Fruit fly (Drosophila melanogaster) whole organism, embryonic: ENCODE measurements around the gene geko.

Experiments used
- Antp ChIP-seq: fragments of 200-800 bp; sonication (Bioruptor generic); optimal IDR thresholded peaks from 3 replicates; lab custom pipeline; 2016; ENCODE audit warnings: missing biosample characterization, missing genetic modification characterization
- Blimp-1 ChIP-seq: fragments of 200-800 bp; sonication (Bioruptor generic); optimal IDR thresholded peaks from 3 replicates; lab custom pipeline; 2018; ENCODE audit warnings: missing biosample characterization, missing genetic modification characterization, mild to moderate bottlenecking, moderate library complexity, missing genetic modification reagents
- CG11085 ChIP-seq: fragments of 200-800 bp; sonication (Bioruptor generic); IDR thresholded peaks from 2 replicates; pipeline ENCODE4 v1.3.6; 2022; ENCODE audit warnings: missing biosample characterization, missing genetic modification characterization
- CG11504 ChIP-seq: fragments of 200-800 bp; sonication (Bioruptor generic); optimal IDR thresholded peaks from 3 replicates; lab custom pipeline; 2019; ENCODE audit warnings: missing biosample characterization, mild to moderate bottlenecking, missing genetic modification characterization, moderate library complexity
- CG13296 ChIP-seq: fragments of 200-800 bp; sonication (Bioruptor generic); optimal IDR thresholded peaks from 3 replicates; lab custom pipeline; 2018; ENCODE audit warnings: missing biosample characterization, mild to moderate bottlenecking, missing genetic modification characterization
- CG14014 ChIP-seq: fragments of 200-800 bp; sonication (Bioruptor generic); IDR thresholded peaks from 2 replicates; pipeline ENCODE4 v1.3.6; 2022; ENCODE audit warnings: missing biosample characterization, missing genetic modification characterization
- CG15073 ChIP-seq: fragments of 200-800 bp; sonication (Bioruptor generic); optimal IDR thresholded peaks from 2 replicates; lab custom pipeline; 2016; ENCODE audit warnings: missing biosample characterization, missing genetic modification characterization
- CG16815 ChIP-seq: fragments of 200-800 bp; sonication (Bioruptor generic); optimal IDR thresholded peaks from 3 replicates; lab custom pipeline; 2017; ENCODE audit warnings: missing biosample characterization, mild to moderate bottlenecking, missing genetic modification characterization
- CG18599 ChIP-seq: fragments of 200-800 bp; sonication (Bioruptor generic); optimal IDR thresholded peaks from 3 replicates; lab custom pipeline; 2017; ENCODE audit warnings: missing biosample characterization, missing genetic modification characterization, mild to moderate bottlenecking, moderate library complexity, missing genetic modification reagents
- CG2202 ChIP-seq: fragments of 200-800 bp; sonication (Bioruptor generic); optimal IDR thresholded peaks from 2 replicates; lab custom pipeline; 2018; ENCODE audit warnings: missing biosample characterization, mild to moderate bottlenecking, missing genetic modification characterization
- CG7372 ChIP-seq: fragments of 200-800 bp; sonication (Bioruptor generic); IDR thresholded peaks from 2 replicates; pipeline ENCODE4 v1.3.6; 2022; ENCODE audit warnings: missing biosample characterization, missing genetic modification characterization
- CG7963 ChIP-seq: fragments of 200-800 bp; sonication (Bioruptor generic); IDR thresholded peaks from 3 replicates; pipeline ENCODE4 v1.3.6; 2022; ENCODE audit warnings: missing biosample characterization, missing genetic modification characterization; ENCODE audit not compliant: partially characterized antibody
- CG8359 ChIP-seq: fragments of 200-800 bp; sonication (Bioruptor generic); optimal IDR thresholded peaks from 2 replicates; lab custom pipeline; 2017; ENCODE audit warnings: missing biosample characterization, mild to moderate bottlenecking, missing genetic modification characterization, borderline replicate concordance
- CG8388 ChIP-seq: fragments of 200-800 bp; sonication (Bioruptor generic); optimal IDR thresholded peaks from 2 replicates; lab custom pipeline; 2019; ENCODE audit warnings: missing biosample characterization, mild to moderate bottlenecking, missing genetic modification characterization, moderate library complexity
- CG8924 ChIP-seq: fragments of 200-800 bp; optimal IDR thresholded peaks from 3 replicates; lab custom pipeline; 2019; ENCODE audit warnings: missing biosample characterization, mild to moderate bottlenecking, missing genetic modification characterization, moderate library complexity
- CG9215 ChIP-seq: fragments of 200-800 bp; sonication (Bioruptor generic); IDR thresholded peaks from 2 replicates; pipeline ENCODE4 v1.3.6; 2022; ENCODE audit warnings: missing biosample characterization, missing genetic modification characterization
- CG9437 ChIP-seq: fragments of 200-800 bp; sonication (Bioruptor generic); optimal IDR thresholded peaks from 2 replicates; lab custom pipeline; 2018; ENCODE audit warnings: missing biosample characterization, mild to moderate bottlenecking, missing genetic modification characterization
- Drgx ChIP-seq: fragments of 200-800 bp; sonication (Bioruptor generic); IDR thresholded peaks from 2 replicates; pipeline ENCODE4 v1.3.6; 2022; ENCODE audit warnings: missing biosample characterization, missing genetic modification characterization
- Eip74EF ChIP-seq, 2 experiments: fragments of 200-800 bp in 1 of 2; fragments of >200 bp in 1 of 2; sonication (Bioruptor generic) in 1 of 2; optimal IDR thresholded peaks; 2 replicates each; lab custom pipeline; 2017 to 2019; ENCODE audit warnings: missing biosample characterization in 2 of 2, missing genetic modification characterization in 2 of 2, mild to moderate bottlenecking in 1 of 2, moderate library complexity in 1 of 2
- Fer2 ChIP-seq: fragments of 200-800 bp; sonication (Bioruptor generic); optimal IDR thresholded peaks from 2 replicates; lab custom pipeline; 2018; ENCODE audit warnings: missing biosample characterization, mild to moderate bottlenecking, missing genetic modification characterization, moderate library complexity
- HHEX ChIP-seq: fragments of 200-800 bp; sonication (Bioruptor generic); optimal IDR thresholded peaks from 3 replicates; lab custom pipeline; 2017; ENCODE audit warnings: missing biosample characterization, mild to moderate bottlenecking, missing genetic modification characterization, missing genetic modification reagents
- Hmr ChIP-seq: fragments of 200-800 bp; sonication (Bioruptor generic); optimal IDR thresholded peaks from 3 replicates; lab custom pipeline; 2017; ENCODE audit warnings: mild to moderate bottlenecking, missing biosample characterization, missing genetic modification reagents, missing genetic modification characterization
- Hr78 ChIP-seq, 2 experiments: fragments of 200-800 bp in 1 of 2; fragments of >200 bp in 1 of 2; sonication (Bioruptor generic) in 1 of 2; optimal IDR thresholded peaks; 2 replicates each; lab custom pipeline; 2017 to 2019; ENCODE audit warnings: missing biosample characterization in 2 of 2, missing genetic modification characterization in 2 of 2, mild to moderate bottlenecking in 1 of 2, moderate library complexity in 1 of 2
- Meics ChIP-seq: fragments of 200-800 bp; sonication (Bioruptor generic); optimal IDR thresholded peaks from 2 replicates; lab custom pipeline; 2017; ENCODE audit warnings: missing biosample characterization, mild to moderate bottlenecking, missing genetic modification characterization
- NFAT ChIP-seq: fragments of 200-800 bp; sonication (Bioruptor generic); IDR thresholded peaks from 2 replicates; pipeline ENCODE4 v1.3.6; 2022; ENCODE audit warnings: missing biosample characterization, missing genetic modification characterization
- Pdp1 ChIP-seq, 2 experiments: fragments of 200-800 bp; sonication (Bioruptor generic); optimal IDR thresholded peaks; 3 replicates each; lab custom pipeline; 2016; ENCODE audit warnings: missing biosample characterization in 2 of 2, missing genetic modification characterization in 2 of 2, mild to moderate bottlenecking in 1 of 2, moderate library complexity in 1 of 2
- Ravus ChIP-seq: fragments of 200-800 bp; sonication (Bioruptor generic); IDR thresholded peaks from 2 replicates; pipeline ENCODE4 v1.3.6; 2022; ENCODE audit warnings: missing biosample characterization, missing genetic modification characterization
- Rfx ChIP-seq: fragments of 200-800 bp; sonication (Bioruptor generic); IDR thresholded peaks from 2 replicates; pipeline ENCODE4 v1.3.6; 2022; ENCODE audit warnings: missing biosample characterization, missing genetic modification characterization
- Sox102F ChIP-seq: fragments of 200-800 bp; sonication (Bioruptor generic); optimal IDR thresholded peaks from 2 replicates; lab custom pipeline; 2018; ENCODE audit warnings: missing biosample characterization, mild to moderate bottlenecking, missing genetic modification characterization, moderate library complexity
- cwo ChIP-seq: fragments of 200-800 bp; sonication (Bioruptor generic); optimal IDR thresholded peaks from 3 replicates; lab custom pipeline; 2017; ENCODE audit warnings: missing biosample characterization, missing genetic modification characterization, mild to moderate bottlenecking, moderate library complexity, missing genetic modification reagents
- danr ChIP-seq: fragments of 200-800 bp; sonication (Bioruptor generic); IDR thresholded peaks from 2 replicates; pipeline ENCODE4 v1.3.6; 2022; ENCODE audit warnings: missing biosample characterization, missing genetic modification characterization
- dysf ChIP-seq: fragments of 200-800 bp; sonication (Bioruptor generic); IDR thresholded peaks from 3 replicates; pipeline ENCODE4 v1.3.6; 2022; ENCODE audit warnings: missing biosample characterization, missing genetic modification characterization
- gcm2 ChIP-seq: fragments of 200-800 bp; sonication (Bioruptor generic); optimal IDR thresholded peaks from 2 replicates; lab custom pipeline; 2016; ENCODE audit warnings: missing biosample characterization, missing genetic modification characterization
- gfzf ChIP-seq: fragments of 200-800 bp; sonication (Bioruptor generic); optimal IDR thresholded peaks from 2 replicates; lab custom pipeline; 2016; ENCODE audit warnings: missing biosample characterization, mild to moderate bottlenecking, missing genetic modification characterization, moderate library complexity
- lab ChIP-seq: fragments of 200-800 bp; sonication (Bioruptor generic); optimal IDR thresholded peaks from 3 replicates; lab custom pipeline; 2017; ENCODE audit warnings: missing biosample characterization, missing genetic modification characterization, mild to moderate bottlenecking, moderate library complexity, missing genetic modification reagents
- nmo ChIP-seq: fragments of 200-800 bp; sonication (Bioruptor generic); optimal IDR thresholded peaks from 2 replicates; lab custom pipeline; 2018; ENCODE audit warnings: missing biosample characterization, mild to moderate bottlenecking, missing genetic modification characterization, moderate library complexity
- odd ChIP-seq: fragments of 200-800 bp; sonication (Bioruptor generic); optimal IDR thresholded peaks from 2 replicates; lab custom pipeline; 2017; ENCODE audit warnings: missing biosample characterization, mild to moderate bottlenecking, missing genetic modification characterization
- pros ChIP-seq: fragments of 200-800 bp; sonication (Bioruptor generic); optimal IDR thresholded peaks from 3 replicates; lab custom pipeline; 2019; ENCODE audit warnings: missing biosample characterization, mild to moderate bottlenecking, missing genetic modification characterization, moderate library complexity
- z ChIP-seq: fragments of 200-800 bp; sonication (Bioruptor generic); IDR thresholded peaks from 3 replicates; pipeline ENCODE4 v1.3.6; 2022; ENCODE audit warnings: missing biosample characterization, missing genetic modification characterization
- zf30C ChIP-seq: fragments of 200-800 bp; sonication (Bioruptor generic); optimal IDR thresholded peaks from 3 replicates; lab custom pipeline; 2018; ENCODE audit warnings: missing biosample characterization, mild to moderate bottlenecking, missing genetic modification characterization

geko gene

dm6 chr3L:18162174-18162690, 23.0 kb downstream of the geko start, which contains the start of gene CG13699 (continued):
- TF ChIP-seq nmo (no peak), Sox102F (GFP tag; lab: Kevin White, UChicago) (no peak), dysf (GFP tag; lab: Robert Waterston, UW) (no peak), CG9437 (GFP tag; lab: Kevin White, UChicago) (peak; percentile 13), zf30C (no peak), HHEX (GFP tag; lab: Kevin White, UChicago) (no peak), odd (GFP tag; lab: Kevin White, UChicago) (no peak), gfzf (no peak), CG11085 (no peak), CG13296 (GFP tag; lab: Kevin White, UChicago) (no peak), CG15073 (GFP tag; lab: Kevin White, UChicago) (no peak), Ravus (GFP tag; lab: Robert Waterston, UW) (no peak), Eip74EF (GFP tag; optimal IDR thresholded peaks at IDR 0.05; lab: Kevin White, UChicago) (peak in 1 of 2 experiments; percentile 24), CG7963 (no peak), CG8924 (tag; lab: Kevin White, UChicago) (no peak), CG11504 (tag; lab: Kevin White, UChicago) (no peak), Hmr (GFP tag; lab: Kevin White, UChicago) (no peak), CG14014 (GFP tag; lab: Robert Waterston, UW) (no peak), CG9215 (GFP tag; lab: Robert Waterston, UW) (no peak), gcm2 (GFP tag; lab: Kevin White, UChicago) (no peak), Fer2 (tag; lab: Kevin White, UChicago) (no peak), CG18599 (no peak), danr (GFP tag; lab: Robert Waterston, UW) (no peak), Drgx (0 out of 2 replicates have a peak, but pooled peaks have one; percentile 9), NFAT (GFP tag; lab: Robert Waterston, UW) (no peak), cwo (GFP tag; lab: Kevin White, UChicago) (no peak), Rfx (GFP tag; lab: Robert Waterston, UW) (no peak), CG16815 (GFP tag; lab: Kevin White, UChicago) (no peak), CG8359 (no peak), Hr78 (GFP tag; optimal IDR thresholded peaks at IDR 0.05; lab: Kevin White, UChicago) (peak in 1 of 2 experiments; percentile 28), CG2202 (tag; lab: Kevin White, UChicago) (no peak), Meics (GFP tag; lab: Kevin White, UChicago) (no peak), pros (peak; percentile 17), CG8388 (GFP tag; lab: Kevin White, UChicago) (no peak)

DNA sequence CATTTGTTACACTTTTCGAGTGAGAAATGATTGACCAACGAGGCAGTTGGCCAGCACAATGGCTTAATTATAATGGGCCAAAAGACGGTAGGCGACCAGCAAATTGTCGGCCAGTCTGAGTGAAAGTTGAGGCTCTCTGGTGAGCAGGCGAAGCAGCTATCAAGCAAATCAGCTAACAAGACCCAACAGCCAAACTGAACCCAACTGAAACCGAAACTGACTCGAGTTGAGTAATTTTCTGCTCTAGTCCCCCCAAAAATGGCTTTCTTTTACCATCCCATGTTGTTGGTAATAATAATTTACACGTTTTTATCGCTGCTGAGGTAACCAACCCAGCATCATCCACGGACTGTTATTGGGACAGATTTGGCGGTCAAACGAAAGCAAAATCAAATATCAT, 23.9 kb downstream of the geko start:
- no peak for TF ChIP-seq CG7372 (GFP tag; lab: Robert Waterston, UW)
- TF ChIP-seq Antp (GFP tag; lab: Kevin White, UChicago), result no peak
- peak; percentile 69 for TF ChIP-seq Blimp-1 (GFP tag; lab: Kevin White, UChicago)
- TF ChIP-seq lab (GFP tag; lab: Kevin White, UChicago), result no peak
- peak; percentile 52; the same call in 1 of the 3 replicates for TF ChIP-seq z
- peak in 1 of 2 experiments; percentile 34 for TF ChIP-seq Pdp1 (GFP tag; optimal IDR thresholded peaks at IDR 0.05; lab: Kevin White, UChicago)
